Worm (Caenorhabditis elegans) whole organism, midembryonic: Measurements from ENCODE around the gene gana-1.

ENCODE experiments used
- T22C8.4 ChIP-seq: fragments of 200-800 bp; sonication (Bioruptor generic); IDR thresholded peaks from 2 replicates; pipeline ENCODE4 v1.3.6; 2022; ENCODE audit warnings: missing genetic modification characterization, missing compliant biosample characterization
- cog-1 ChIP-seq: sonication (generic microtip); optimal IDR thresholded peaks from 2 replicates; lab custom pipeline; 2016; ENCODE audit warnings: missing genetic modification characterization, missing compliant biosample characterization
- flt-1 ChIP-seq: fragments of 200-800 bp; sonication (Bioruptor generic); IDR thresholded peaks from 2 replicates; pipeline ENCODE4 v1.3.6; 2022; ENCODE audit warnings: missing genetic modification characterization, missing compliant biosample characterization
- klf-2 ChIP-seq: fragments of 200-800 bp; sonication (Bioruptor generic); conservative IDR thresholded peaks from 2 replicates; pipeline ENCODE4 v1.3.6; 2022; ENCODE audit warnings: missing genetic modification reagents, missing genetic modification characterization, missing compliant biosample characterization
- med-1 ChIP-seq: sonication (generic microtip); optimal IDR thresholded peaks from 2 replicates; lab custom pipeline; 2017; ENCODE audit warnings: missing genetic modification characterization, mild to moderate bottlenecking, missing compliant biosample characterization, antibody characterized with exemption, missing genetic modification reagents; ENCODE audit not compliant: insufficient read depth
- ref-1 ChIP-seq: fragments of 200-800 bp; sonication (Bioruptor generic); conservative IDR thresholded peaks from 2 replicates; pipeline ENCODE4 v1.3.6; 2022; ENCODE audit warnings: missing genetic modification reagents, missing genetic modification characterization, missing compliant biosample characterization
- tab-1 ChIP-seq: fragments of 200-800 bp; sonication (Bioruptor generic); IDR thresholded peaks from 2 replicates; pipeline ENCODE4 v1.3.6; 2022; ENCODE audit warnings: missing genetic modification characterization, missing compliant biosample characterization
- ztf-23 ChIP-seq: fragments of 200-800 bp; sonication (Bioruptor generic); IDR thresholded peaks from 2 replicates; pipeline ENCODE4 v1.3.6; 2022; ENCODE audit warnings: missing genetic modification reagents, missing genetic modification characterization, missing compliant biosample characterization
- ztf-29 ChIP-seq: fragments of 200-800 bp; sonication (Bioruptor generic); IDR thresholded peaks from 2 replicates; pipeline ENCODE4 v1.3.6; 2022; ENCODE audit warnings: missing genetic modification reagents, missing genetic modification characterization, missing compliant biosample characterization

Gene gana-1

ce11 chrV:12086934-12087333, at the start of gene gana-1:
Gene gana-1, plus strand, starts transcription at chrV:12087234.
- TF ChIP-seq ztf-23 (GFP tag; lab: Robert Waterston, UW), result no peak
- TF ChIP-seq ztf-29 (GFP tag; lab: Robert Waterston, UW), result no peak
- no peak for TF ChIP-seq med-1
- no peak for TF ChIP-seq tab-1 (GFP tag; lab: Robert Waterston, UW)
- no peak for TF ChIP-seq klf-2 (GFP tag; lab: Robert Waterston, UW)
- TF ChIP-seq ref-1 (GFP tag; lab: Robert Waterston, UW), result no peak

DNA sequence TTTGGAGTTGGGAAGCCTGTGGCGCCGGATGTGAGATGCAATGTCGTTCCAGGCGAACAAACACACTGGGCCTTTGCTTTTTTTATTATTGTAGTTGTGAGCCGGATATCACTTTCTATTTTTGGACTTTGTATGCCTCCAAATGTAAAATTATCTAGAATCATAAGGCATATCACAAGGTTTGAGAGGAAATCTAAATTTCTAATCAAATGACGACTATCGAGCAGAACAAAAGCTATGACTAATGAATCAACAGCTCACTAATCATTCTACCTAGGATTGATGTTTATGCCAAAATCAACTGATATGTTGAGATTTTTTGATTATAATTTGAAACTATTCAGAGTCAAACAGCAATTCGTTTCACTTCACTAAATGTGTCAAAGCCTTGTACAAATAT, 49.1 kb upstream of the gana-1 start:
- TF ChIP-seq tab-1 (GFP tag; lab: Robert Waterston, UW) (no peak), T22C8.4 (GFP tag; lab: Robert Waterston, UW) (no peak), flt-1 (GFP tag; lab: Robert Waterston, UW) (no peak), ref-1 (GFP tag; lab: Robert Waterston, UW) (no peak)

ce11 chrV:12038317-12038716, 48.7 kb upstream of the gana-1 start:
- TF ChIP-seq ref-1 (GFP tag; lab: Robert Waterston, UW) (no peak), flt-1 (GFP tag; lab: Robert Waterston, UW) (no peak), klf-2 (GFP tag; lab: Robert Waterston, UW) (no peak), ztf-29 (GFP tag; lab: Robert Waterston, UW) (no peak), cog-1 (tag; lab: Kevin White, UChicago) (no peak)

DNA sequence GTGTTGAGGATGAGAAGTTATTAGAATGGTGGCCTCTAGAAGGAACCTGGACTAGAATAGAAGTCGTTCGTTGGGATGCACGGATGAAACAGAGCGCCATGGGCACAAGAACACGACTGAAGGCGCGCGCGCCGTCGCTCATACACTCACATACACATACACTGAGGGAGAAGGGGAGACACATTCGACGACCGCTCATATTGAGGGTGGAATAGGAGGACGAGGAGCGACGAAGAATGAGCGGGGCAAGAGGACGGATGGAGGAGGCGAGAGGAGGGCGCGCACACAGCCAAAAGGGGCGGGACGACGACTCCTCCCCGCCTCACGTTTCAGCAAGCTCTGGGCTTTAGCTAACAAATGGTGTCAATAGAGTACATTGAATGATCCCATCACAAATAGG, 48.3 kb upstream of the gana-1 start:
- peak; percentile 67; the same call in 1 of the 2 replicates for TF ChIP-seq ztf-23 (GFP tag; lab: Robert Waterston, UW)
- no peak for TF ChIP-seq T22C8.4 (GFP tag; lab: Robert Waterston, UW)
- TF ChIP-seq flt-1 (GFP tag; lab: Robert Waterston, UW), result 0 out of 2 replicates have a peak, but pooled peaks have one; percentile 36
- no peak; the same call in 1 of the 2 replicates for TF ChIP-seq tab-1 (GFP tag; lab: Robert Waterston, UW)
- TF ChIP-seq ref-1 (GFP tag; lab: Robert Waterston, UW), result 0 out of 2 replicates have a peak, but pooled peaks have one; percentile 8

- TF ChIP-seq ztf-29 (GFP tag; lab: Robert Waterston, UW) (no peak), ref-1 (GFP tag; lab: Robert Waterston, UW) (no peak), tab-1 (GFP tag; lab: Robert Waterston, UW) (no peak), cog-1 (tag; lab: Kevin White, UChicago) (no peak)
These were observed 47.3 kb upstream of the gana-1 start for ce11 chrV:12039755-12040154.

DNA sequence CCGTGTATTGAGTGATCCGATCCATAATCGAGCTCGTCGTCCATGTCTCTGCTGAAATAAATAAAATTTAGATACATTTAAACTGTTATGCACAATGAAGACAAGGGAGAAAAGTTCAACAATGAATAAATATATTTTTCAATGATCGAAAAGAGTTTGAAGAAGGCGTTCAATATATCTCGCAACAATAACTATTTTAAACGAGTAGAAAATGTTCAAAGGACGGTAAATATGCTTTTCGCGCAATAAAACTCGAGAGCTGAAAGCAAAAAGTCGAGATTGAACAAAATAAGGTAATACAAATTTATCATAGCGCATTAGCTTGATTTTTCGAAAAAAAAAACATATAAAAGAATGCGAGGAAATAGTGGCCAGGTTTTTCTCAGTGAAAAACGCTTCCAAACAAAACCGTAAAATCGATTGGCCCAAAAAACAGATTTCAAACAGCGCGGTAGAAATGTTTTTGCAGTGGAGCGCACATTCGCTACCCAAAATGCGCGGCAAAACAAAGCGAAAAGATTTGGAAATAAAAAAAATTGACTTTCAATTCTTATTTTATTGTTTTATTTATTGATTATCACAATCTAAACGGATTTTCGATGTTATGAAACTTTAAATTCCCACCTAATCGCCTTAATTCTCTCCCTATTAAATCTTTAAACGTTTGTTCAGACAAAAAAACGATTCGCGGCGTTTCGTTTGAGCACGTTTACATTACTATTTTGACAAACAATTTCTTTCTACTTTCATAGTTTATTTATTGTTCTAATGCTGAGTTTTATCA, 46.0 kb upstream of the gana-1 start, which contains the start of the genes kup-1 and F10C2.4:
kup-1 (minus strand) TSS at position 51 of the 784 bp plus-strand sequence.
F10C2.4 (plus strand) TSS at position 734 of the 784 bp plus-strand sequence.
- TF ChIP-seq ref-1 (GFP tag; lab: Robert Waterston, UW) (no peak), ztf-29 (GFP tag; lab: Robert Waterston, UW) (no peak), ztf-23 (GFP tag; lab: Robert Waterston, UW) (no peak), flt-1 (GFP tag; lab: Robert Waterston, UW) (no peak), klf-2 (GFP tag; lab: Robert Waterston, UW) (no peak), med-1 (no peak), cog-1 (tag; lab: Kevin White, UChicago) (peak; percentile 53)

DNA sequence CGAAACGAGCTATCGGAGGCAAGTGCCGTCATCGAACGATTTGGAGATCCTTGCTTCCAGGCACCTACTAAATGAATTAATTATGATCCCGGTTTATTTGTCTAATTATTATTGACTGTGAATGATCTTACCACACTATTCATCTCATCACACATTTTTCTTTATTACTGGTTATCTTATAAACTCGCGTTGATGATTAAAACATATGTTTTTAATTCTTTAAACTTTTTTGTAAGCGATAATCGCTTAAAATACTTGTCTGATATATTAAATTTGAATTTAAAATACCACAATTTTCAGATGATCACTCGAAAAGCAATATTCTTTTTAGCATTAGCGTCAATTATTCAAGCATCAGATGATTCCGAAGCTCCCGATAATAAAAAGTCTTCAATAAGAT, 41.9 kb upstream of the gana-1 start, which contains the start of gene F10C2.5:
F10C2.5 (plus strand) TSS at position 301 of the 400 bp plus-strand sequence.
- TF ChIP-seq cog-1 (tag; lab: Kevin White, UChicago) (no peak), tab-1 (GFP tag; lab: Robert Waterston, UW) (no peak), ztf-29 (GFP tag; lab: Robert Waterston, UW) (no peak), T22C8.4 (GFP tag; lab: Robert Waterston, UW) (no peak), med-1 (no peak), flt-1 (GFP tag; lab: Robert Waterston, UW) (no peak), klf-2 (GFP tag; lab: Robert Waterston, UW) (no peak), ref-1 (GFP tag; lab: Robert Waterston, UW) (no peak), ztf-23 (GFP tag; lab: Robert Waterston, UW) (no peak)

ce11 chrV:12047735-12048134, 39.3 kb upstream of the gana-1 start:
- TF ChIP-seq ztf-29 (GFP tag; lab: Robert Waterston, UW) (no peak), ztf-23 (GFP tag; lab: Robert Waterston, UW) (no peak), tab-1 (GFP tag; lab: Robert Waterston, UW) (no peak), T22C8.4 (GFP tag; lab: Robert Waterston, UW) (no peak), klf-2 (GFP tag; lab: Robert Waterston, UW) (no peak), ref-1 (GFP tag; lab: Robert Waterston, UW) (no peak), flt-1 (GFP tag; lab: Robert Waterston, UW) (no peak), cog-1 (tag; lab: Kevin White, UChicago) (no peak), med-1 (no peak)

- TF ChIP-seq ref-1 (GFP tag; lab: Robert Waterston, UW) (no peak), tab-1 (GFP tag; lab: Robert Waterston, UW) (no peak), ztf-29 (GFP tag; lab: Robert Waterston, UW) (no peak), flt-1 (GFP tag; lab: Robert Waterston, UW) (no peak), med-1 (no peak), T22C8.4 (GFP tag; lab: Robert Waterston, UW) (no peak), cog-1 (tag; lab: Kevin White, UChicago) (no peak), klf-2 (GFP tag; lab: Robert Waterston, UW) (no peak), ztf-23 (GFP tag; lab: Robert Waterston, UW) (no peak)
These were observed 38.6 kb upstream of the gana-1 start, which contains the start of gene dars-2 for ce11 chrV:12048445-12048844. Gene dars-2, plus strand, starts transcription at chrV:12048745.
